Worm (Caenorhabditis elegans) whole organism, L4/young adult: ENCODE results near the gene F54F7.3.

Source experiments
- W03F9.2 ChIP-seq: fragments of 150-350 bp; optimal IDR thresholded peaks from 2 replicates; lab custom pipeline; 2014; ENCODE audit warnings: missing biosample characterization, missing genetic modification characterization
- dao-5 ChIP-seq: sonication (generic microtip); optimal IDR thresholded peaks from 2 replicates; lab custom pipeline; 2016; ENCODE audit warnings: missing genotype, missing genetic modification characterization, moderate library complexity, missing compliant biosample characterization
- him-1 ChIP-seq: sonication (generic microtip); optimal IDR thresholded peaks from 2 replicates; lab custom pipeline; 2016; ENCODE audit warnings: missing genotype, missing genetic modification reagents, missing genetic modification characterization, missing compliant biosample characterization

ce11 chrX:11899031-11899430 lies 49.0 kb upstream of the F54F7.3 start:
- TF ChIP-seq dao-5 (no peak), him-1 (tag; lab: Kevin White, UChicago) (no peak), W03F9.2 (tag; lab: Kevin White, UChicago) (no peak)
